Fruit fly (Drosophila melanogaster) whole organism, embryonic: ENCODE results near the gene sro.

Experiments
- Atf6 ChIP-seq: fragments of 200-800 bp; sonication (Bioruptor generic); IDR thresholded peaks from 2 replicates; pipeline ENCODE4 v1.3.6; 2022; ENCODE audit warnings: missing biosample characterization, missing genetic modification characterization
- B-H1 ChIP-seq: fragments of 200-800 bp; sonication (Bioruptor generic); IDR thresholded peaks from 3 replicates; pipeline ENCODE4 v1.3.6; 2022; ENCODE audit warnings: missing biosample characterization, missing genetic modification characterization
- C15 ChIP-seq: fragments of 200-800 bp; sonication (Bioruptor generic); IDR thresholded peaks from 3 replicates; pipeline ENCODE4 v1.3.6; 2022; ENCODE audit warnings: missing biosample characterization, missing genetic modification characterization
- CG10431 ChIP-seq: fragments of 200-800 bp; sonication (Bioruptor generic); optimal IDR thresholded peaks from 3 replicates; lab custom pipeline; 2018; ENCODE audit warnings: missing biosample characterization, mild to moderate bottlenecking, missing genetic modification characterization
- CG10565 ChIP-seq: fragments of 200-800 bp; sonication (Bioruptor generic); optimal IDR thresholded peaks from 3 replicates; lab custom pipeline; 2016; ENCODE audit warnings: missing biosample characterization, mild to moderate bottlenecking, missing genetic modification characterization
- CG11085 ChIP-seq: fragments of 200-800 bp; sonication (Bioruptor generic); IDR thresholded peaks from 2 replicates; pipeline ENCODE4 v1.3.6; 2022; ENCODE audit warnings: missing biosample characterization, missing genetic modification characterization
- CG14860 ChIP-seq: fragments of 200-800 bp; sonication (Bioruptor generic); IDR thresholded peaks from 3 replicates; pipeline ENCODE4 v1.3.6; 2022; ENCODE audit warnings: missing biosample characterization, missing genetic modification characterization; ENCODE audit not compliant: partially characterized antibody
- CG14965 ChIP-seq: fragments of 200-800 bp; sonication (Bioruptor generic); optimal IDR thresholded peaks from 2 replicates; lab custom pipeline; 2016; ENCODE audit warnings: missing biosample characterization, missing genetic modification characterization, borderline replicate concordance
- CG15073 ChIP-seq: fragments of 200-800 bp; sonication (Bioruptor generic); optimal IDR thresholded peaks from 2 replicates; lab custom pipeline; 2016; ENCODE audit warnings: missing biosample characterization, missing genetic modification characterization
- CG15269 ChIP-seq: fragments of 200-800 bp; sonication (Bioruptor generic); optimal IDR thresholded peaks from 2 replicates; lab custom pipeline; 2018; ENCODE audit warnings: missing biosample characterization, mild to moderate bottlenecking, missing genetic modification characterization, moderate library complexity
- CG15514 ChIP-seq: fragments of 200-800 bp; sonication (Bioruptor generic); optimal IDR thresholded peaks from 3 replicates; lab custom pipeline; 2017; ENCODE audit warnings: missing biosample characterization, missing genetic modification characterization, mild to moderate bottlenecking, moderate library complexity, missing genetic modification reagents
- CG16815 ChIP-seq: fragments of 200-800 bp; sonication (Bioruptor generic); optimal IDR thresholded peaks from 3 replicates; lab custom pipeline; 2017; ENCODE audit warnings: missing biosample characterization, mild to moderate bottlenecking, missing genetic modification characterization
- CG16863 ChIP-seq: fragments of 200-800 bp; sonication (Bioruptor generic); optimal IDR thresholded peaks from 3 replicates; lab custom pipeline; 2016; ENCODE audit warnings: missing biosample characterization, missing genetic modification characterization
- CG17186 ChIP-seq: fragments of 200-800 bp; sonication (Bioruptor generic); optimal IDR thresholded peaks from 3 replicates; lab custom pipeline; 2017; ENCODE audit warnings: missing biosample characterization, missing genetic modification reagents, missing genetic modification characterization
- CG17385 ChIP-seq: fragments of 200-800 bp; sonication (Bioruptor generic); optimal IDR thresholded peaks from 3 replicates; lab custom pipeline; 2018; ENCODE audit warnings: missing biosample characterization, mild to moderate bottlenecking, missing genetic modification characterization
- CG17612 ChIP-seq: fragments of 200-800 bp; sonication (Bioruptor generic); IDR thresholded peaks from 2 replicates; pipeline ENCODE4 v1.3.6; 2022; ENCODE audit warnings: missing biosample characterization, missing genetic modification characterization
- CG34422 ChIP-seq: fragments of 200-800 bp; sonication (Bioruptor generic); IDR thresholded peaks from 3 replicates; pipeline ENCODE4 v1.3.6; 2022; ENCODE audit warnings: missing biosample characterization, missing genetic modification characterization
- CG4282 ChIP-seq: fragments of 200-800 bp; sonication (Bioruptor generic); optimal IDR thresholded peaks from 2 replicates; lab custom pipeline; 2016; ENCODE audit warnings: missing biosample characterization, missing genetic modification characterization
- CG4328 ChIP-seq: fragments of 200-800 bp; sonication (Bioruptor generic); optimal IDR thresholded peaks from 3 replicates; lab custom pipeline; 2017; ENCODE audit warnings: missing biosample characterization, missing genetic modification reagents, missing genetic modification characterization
- CG6175 ChIP-seq: fragments of 200-800 bp; sonication (Bioruptor generic); IDR thresholded peaks from 3 replicates; pipeline ENCODE4 v1.3.6; 2022; ENCODE audit warnings: missing biosample characterization, missing genetic modification characterization
- CG6654 ChIP-seq: fragments of 200-800 bp; sonication (Bioruptor generic); optimal IDR thresholded peaks from 2 replicates; lab custom pipeline; 2017; ENCODE audit warnings: missing biosample characterization, mild to moderate bottlenecking, missing genetic modification characterization
- CG6813 ChIP-seq: fragments of 200-800 bp; sonication (Bioruptor generic); optimal IDR thresholded peaks from 2 replicates; lab custom pipeline; 2017; ENCODE audit warnings: missing biosample characterization, missing genetic modification characterization, mild to moderate bottlenecking, moderate library complexity, missing genetic modification reagents
- CG7987 ChIP-seq: fragments of 200-800 bp; sonication (Bioruptor generic); optimal IDR thresholded peaks from 2 replicates; lab custom pipeline; 2018; ENCODE audit warnings: missing biosample characterization, mild to moderate bottlenecking, missing genetic modification characterization, moderate library complexity
- CG8281 ChIP-seq: fragments of 200-800 bp; sonication (Bioruptor generic); optimal IDR thresholded peaks from 2 replicates; lab custom pipeline; 2018; ENCODE audit warnings: missing biosample characterization, mild to moderate bottlenecking, missing genetic modification characterization, moderate library complexity
- Doc2 ChIP-seq: fragments of 200-800 bp; sonication (Bioruptor generic); IDR thresholded peaks from 2 replicates; pipeline ENCODE4 v1.3.6; 2022; ENCODE audit warnings: missing biosample characterization, missing genetic modification characterization
- Gug ChIP-seq: fragments of 200-800 bp; sonication (Bioruptor generic); IDR thresholded peaks from 4 replicates; pipeline ENCODE4 v1.3.6; 2022; ENCODE audit warnings: missing biosample characterization, missing genetic modification characterization
- Hsf ChIP-seq: fragments of 200-800 bp; sonication (Bioruptor generic); optimal IDR thresholded peaks from 3 replicates; lab custom pipeline; 2016; ENCODE audit warnings: missing biosample characterization, missing genetic modification characterization
- MTF-1 ChIP-seq: fragments of 200-800 bp; sonication (Bioruptor generic); optimal IDR thresholded peaks from 2 replicates; lab custom pipeline; 2018; ENCODE audit warnings: missing biosample characterization, mild to moderate bottlenecking, missing genetic modification characterization, borderline replicate concordance
- Med ChIP-seq: fragments of 200-800 bp; sonication (Bioruptor generic); peaks from one replicate; lab custom pipeline; 2016; ENCODE audit warnings: missing biosample characterization, missing genetic modification characterization, mild to moderate bottlenecking, inconsistent platforms, moderate library complexity
- NK7.1 ChIP-seq: fragments of 200-800 bp; sonication (Bioruptor generic); optimal IDR thresholded peaks from 3 replicates; lab custom pipeline; 2016; ENCODE audit warnings: missing biosample characterization, missing genetic modification characterization
- Neu2 ChIP-seq: fragments of 200-800 bp; sonication (Bioruptor generic); optimal IDR thresholded peaks from 3 replicates; lab custom pipeline; 2016; ENCODE audit warnings: missing biosample characterization, missing genetic modification characterization, borderline replicate concordance
- Pdp1 ChIP-seq, 2 experiments: fragments of 200-800 bp; sonication (Bioruptor generic); optimal IDR thresholded peaks; 3 replicates each; lab custom pipeline; 2016; ENCODE audit warnings: missing biosample characterization in 2 of 2, missing genetic modification characterization in 2 of 2, mild to moderate bottlenecking in 1 of 2, moderate library complexity in 1 of 2
- Sox100B ChIP-seq: fragments of 200-800 bp; sonication (Bioruptor generic); optimal IDR thresholded peaks from 3 replicates; lab custom pipeline; 2018; ENCODE audit warnings: missing biosample characterization, mild to moderate bottlenecking, missing genetic modification characterization
- abd-A ChIP-seq: fragments of 200-800 bp; sonication (Bioruptor generic); optimal IDR thresholded peaks from 3 replicates; lab custom pipeline; 2019; ENCODE audit warnings: missing biosample characterization, mild to moderate bottlenecking, missing genetic modification characterization, moderate library complexity
- ara ChIP-seq: fragments of 200-800 bp; sonication (Bioruptor generic); IDR thresholded peaks from 2 replicates; pipeline ENCODE4 v1.3.6; 2022; ENCODE audit warnings: missing biosample characterization, missing genetic modification characterization
- cato ChIP-seq: fragments of 200-800 bp; sonication (Bioruptor generic); optimal IDR thresholded peaks from 2 replicates; lab custom pipeline; 2016; ENCODE audit warnings: missing biosample characterization, missing genetic modification characterization, borderline replicate concordance
- caup ChIP-seq: fragments of 200-800 bp; sonication (Bioruptor generic); optimal IDR thresholded peaks from 3 replicates; lab custom pipeline; 2017; ENCODE audit warnings: missing biosample characterization, mild to moderate bottlenecking, missing genetic modification characterization, moderate library complexity; ENCODE audit not compliant: severe bottlenecking
- gsb ChIP-seq: fragments of 200-800 bp; sonication (Bioruptor generic); IDR thresholded peaks from 2 replicates; pipeline ENCODE4 v1.3.6; 2022; ENCODE audit warnings: missing biosample characterization, missing genetic modification characterization
- hb ChIP-seq: fragments of 200-800 bp; sonication (Bioruptor generic); IDR thresholded peaks from 3 replicates; pipeline ENCODE4 v1.3.6; 2022; ENCODE audit warnings: missing biosample characterization, missing genetic modification characterization; ENCODE audit not compliant: partially characterized antibody
- insv ChIP-seq, 2 experiments: fragments of 200-800 bp; sonication (Bioruptor generic); optimal IDR thresholded peaks; 3 replicates each; lab custom pipeline; 2016 to 2018; ENCODE audit warnings: missing biosample characterization in 2 of 2, missing genetic modification characterization in 2 of 2
- lola ChIP-seq, 3 experiments: fragments of >200 bp in 2 of 3; fragments of 200-800 bp in 1 of 3; sonication (Bioruptor generic) in 1 of 3; optimal IDR thresholded peaks; 2 replicates each; lab custom pipeline; 2017 to 2019; ENCODE audit warnings: missing biosample characterization in 3 of 3, missing genetic modification characterization in 3 of 3, mild to moderate bottlenecking in 1 of 3, moderate library complexity in 1 of 3
- nmo ChIP-seq: fragments of 200-800 bp; sonication (Bioruptor generic); optimal IDR thresholded peaks from 2 replicates; lab custom pipeline; 2018; ENCODE audit warnings: missing biosample characterization, mild to moderate bottlenecking, missing genetic modification characterization, moderate library complexity
- org-1 ChIP-seq: fragments of 200-800 bp; sonication (Bioruptor generic); optimal IDR thresholded peaks from 2 replicates; lab custom pipeline; 2017; ENCODE audit warnings: missing biosample characterization, missing genetic modification characterization
- pb ChIP-seq: fragments of 200-800 bp; sonication (Bioruptor generic); optimal IDR thresholded peaks from 3 replicates; lab custom pipeline; 2016; ENCODE audit warnings: missing biosample characterization, missing genetic modification characterization
- rib ChIP-seq: fragments of 200-800 bp; sonication (Bioruptor generic); IDR thresholded peaks from 2 replicates; pipeline ENCODE4 v1.3.6; 2022; ENCODE audit warnings: missing biosample characterization, missing genetic modification characterization
- stc ChIP-seq: fragments of 200-800 bp; sonication (Bioruptor generic); IDR thresholded peaks from 2 replicates; pipeline ENCODE4 v1.3.6; 2022; ENCODE audit warnings: missing biosample characterization, missing genetic modification characterization
- trem ChIP-seq: fragments of 200-800 bp; optimal IDR thresholded peaks from 3 replicates; lab custom pipeline; 2019; ENCODE audit warnings: missing biosample characterization, mild to moderate bottlenecking, missing genetic modification characterization, moderate library complexity
- vvl ChIP-seq: fragments of 200-800 bp; sonication (Bioruptor generic); IDR thresholded peaks from 2 replicates; pipeline ENCODE4 v1.3.6; 2022; ENCODE audit warnings: missing biosample characterization, missing genetic modification characterization
- yki ChIP-seq: fragments of >200 bp; optimal IDR thresholded peaks from 3 replicates; lab custom pipeline; 2018
- zfh1 ChIP-seq: fragments of 200-800 bp; sonication (Bioruptor generic); IDR thresholded peaks from 3 replicates; pipeline ENCODE4 v1.3.6; 2022; ENCODE audit warnings: missing biosample characterization, missing genetic modification characterization

Gene sro

DNA sequence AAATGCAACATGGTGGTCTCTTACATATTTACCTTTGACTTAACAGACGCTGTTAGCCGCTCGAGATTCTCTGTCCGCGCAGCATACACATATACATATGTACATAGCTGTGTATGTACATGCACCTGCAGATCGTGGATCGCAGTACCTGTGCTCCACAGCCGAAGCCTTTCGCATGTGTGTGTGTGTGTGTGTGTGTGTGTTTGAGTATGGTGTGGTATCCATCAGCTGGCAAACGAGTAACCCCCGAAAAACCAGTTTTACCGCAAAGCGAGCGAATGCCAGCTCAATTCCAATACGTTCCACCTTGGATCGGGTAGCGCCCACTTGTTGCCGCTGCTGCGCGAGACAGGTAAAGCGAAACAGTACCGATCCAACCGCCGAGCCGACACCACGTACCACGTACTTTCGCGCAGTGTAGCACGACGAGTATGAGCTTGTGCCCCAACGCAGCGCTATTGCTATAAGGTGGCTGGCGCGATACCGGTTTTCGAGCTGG, 46.9 kb downstream of the sro start, which contains the start of gene Cad99C (continued):
- TF ChIP-seq ara (GFP tag; lab: Robert Waterston, UW) = no peak
- TF ChIP-seq pb (GFP tag; lab: Kevin White, UChicago) = peak; percentile 38
- TF ChIP-seq CG16863 (GFP tag; lab: Kevin White, UChicago) = no peak
- TF ChIP-seq gsb (GFP tag; lab: Robert Waterston, UW) = no peak
- no peak for TF ChIP-seq CG8281
- TF ChIP-seq Sox100B = no peak
- peak; percentile 1 for TF ChIP-seq CG17385 (GFP tag; lab: Kevin White, UChicago)
- no peak for TF ChIP-seq Pdp1 (GFP tag; optimal IDR thresholded peaks at IDR 0.05; lab: Kevin White, UChicago)
- TF ChIP-seq C15 (GFP tag; lab: Robert Waterston, UW) = no peak
- no peak for TF ChIP-seq stc (GFP tag; lab: Robert Waterston, UW)
- TF ChIP-seq CG34422 = 0 out of 3 replicates have a peak, but pooled peaks have one; percentile 38
- no peak for TF ChIP-seq CG6813 (GFP tag; lab: Kevin White, UChicago)
- no peak for TF ChIP-seq NK7.1
- TF ChIP-seq CG15269 = no peak
- no peak for TF ChIP-seq CG15514 (GFP tag; lab: Kevin White, UChicago)
- TF ChIP-seq zfh1 (GFP tag; lab: Robert Waterston, UW) = 0 out of 3 replicates have a peak, but pooled peaks have one; percentile 16
- TF ChIP-seq CG15073 (GFP tag; lab: Kevin White, UChicago) = no peak
- TF ChIP-seq CG16815 = no peak
- no peak for TF ChIP-seq trem (tag; lab: Kevin White, UChicago)
- TF ChIP-seq Atf6 (GFP tag; lab: Robert Waterston, UW) = 0 out of 2 replicates have a peak, but pooled peaks have one; percentile 29
- TF ChIP-seq hb = no peak
- no peak for TF ChIP-seq CG14860 (GFP tag; lab: Robert Waterston, UW)
- peak; percentile 27 for TF ChIP-seq caup (GFP tag; lab: Kevin White, UChicago)
- no peak for TF ChIP-seq Gug (GFP tag; lab: Robert Waterston, UW)
- no peak for TF ChIP-seq CG14965 (GFP tag; lab: Kevin White, UChicago)
- TF ChIP-seq yki = no peak
- TF ChIP-seq cato (GFP tag; lab: Kevin White, UChicago) = no peak
- peak; percentile 86 for TF ChIP-seq CG6175
- TF ChIP-seq CG10565 (GFP tag; lab: Kevin White, UChicago) = no peak
- TF ChIP-seq Med = peak; percentile 78
- TF ChIP-seq abd-A (tag; lab: Kevin White, UChicago) = no peak
- no peak for TF ChIP-seq rib (GFP tag; lab: Robert Waterston, UW)
- TF ChIP-seq CG6654 = no peak
- TF ChIP-seq CG17612 = no peak
- TF ChIP-seq org-1 (GFP tag; lab: Kevin White, UChicago) = no peak
- no peak for TF ChIP-seq CG17186
- peak; percentile 38 for TF ChIP-seq CG7987 (GFP tag; lab: Kevin White, UChicago)
- no peak for TF ChIP-seq CG10431 (GFP tag; lab: Kevin White, UChicago)
- no peak for TF ChIP-seq CG11085 (GFP tag; lab: Robert Waterston, UW)
- peak; percentile 66 for TF ChIP-seq vvl (GFP tag; lab: Robert Waterston, UW)
- TF ChIP-seq insv (GFP tag; optimal IDR thresholded peaks at IDR 0.05; lab: Kevin White, UChicago) = no peak
- TF ChIP-seq Doc2 = no peak
- no peak for TF ChIP-seq B-H1 (GFP tag; lab: Robert Waterston, UW)
- no peak for TF ChIP-seq CG4282 (GFP tag; lab: Kevin White, UChicago)
- no peak for TF ChIP-seq nmo
- no peak for TF ChIP-seq MTF-1 (GFP tag; lab: Kevin White, UChicago)
- TF ChIP-seq Neu2 (GFP tag; lab: Kevin White, UChicago) = no peak
- no peak for TF ChIP-seq Hsf (GFP tag; lab: Kevin White, UChicago)
- no peak for TF ChIP-seq CG4328 (GFP tag; lab: Kevin White, UChicago)
- no peak for TF ChIP-seq lola (GFP tag; optimal IDR thresholded peaks at IDR 0.05; lab: Kevin White, UChicago)
